Fruit fly (Drosophila melanogaster) whole organism, embryonic: Measurements from ENCODE around the gene ftz.

Experiments
- Atf6 ChIP-seq: fragments of 200-800 bp; sonication (Bioruptor generic); IDR thresholded peaks from 2 replicates; pipeline ENCODE4 v1.3.6; 2022; ENCODE audit warnings: missing biosample characterization, missing genetic modification characterization
- B-H2 ChIP-seq: fragments of 200-800 bp; sonication (Bioruptor generic); optimal IDR thresholded peaks from 2 replicates; lab custom pipeline; 2018; ENCODE audit warnings: missing biosample characterization, mild to moderate bottlenecking, missing genetic modification characterization
- CG10274 ChIP-seq: fragments of 200-800 bp; sonication (Bioruptor generic); optimal IDR thresholded peaks from 3 replicates; lab custom pipeline; 2017; ENCODE audit warnings: missing biosample characterization, mild to moderate bottlenecking, missing genetic modification characterization
- CG11398 ChIP-seq: fragments of 200-800 bp; sonication (Bioruptor generic); optimal IDR thresholded peaks from 2 replicates; lab custom pipeline; 2016; ENCODE audit warnings: missing biosample characterization, missing genetic modification characterization
- CG11723 ChIP-seq: fragments of 200-800 bp; sonication (Bioruptor generic); optimal IDR thresholded peaks from 2 replicates; lab custom pipeline; 2017; ENCODE audit warnings: missing biosample characterization, mild to moderate bottlenecking, missing genetic modification characterization
- CG1233 ChIP-seq: fragments of 200-800 bp; sonication (Bioruptor generic); optimal IDR thresholded peaks from 4 replicates; lab custom pipeline; 2018; ENCODE audit warnings: missing biosample characterization, mild to moderate bottlenecking, missing genetic modification characterization
- CG15696 ChIP-seq: fragments of 200-800 bp; sonication (Bioruptor generic); optimal IDR thresholded peaks from 2 replicates; lab custom pipeline; 2019; ENCODE audit warnings: missing biosample characterization, mild to moderate bottlenecking, missing genetic modification characterization, moderate library complexity
- CG16779 ChIP-seq: fragments of 200-800 bp; sonication (Bioruptor generic); IDR thresholded peaks from 2 replicates; pipeline ENCODE4 v1.3.6; 2022; ENCODE audit warnings: missing biosample characterization, missing genetic modification characterization
- CG16813 ChIP-seq: fragments of 200-800 bp; sonication (Bioruptor generic); IDR thresholded peaks from 3 replicates; pipeline ENCODE4 v1.3.6; 2022; ENCODE audit warnings: missing biosample characterization, missing genetic modification characterization; ENCODE audit not compliant: partially characterized antibody
- CG17385 ChIP-seq: fragments of 200-800 bp; sonication (Bioruptor generic); optimal IDR thresholded peaks from 3 replicates; lab custom pipeline; 2018; ENCODE audit warnings: missing biosample characterization, mild to moderate bottlenecking, missing genetic modification characterization
- CG18764 ChIP-seq: fragments of 200-800 bp; sonication (Bioruptor generic); optimal IDR thresholded peaks from 3 replicates; lab custom pipeline; 2016; ENCODE audit warnings: missing biosample characterization, missing genetic modification characterization
- CG30403 ChIP-seq: fragments of 200-800 bp; sonication (Bioruptor generic); optimal IDR thresholded peaks from 3 replicates; lab custom pipeline; 2016; ENCODE audit warnings: missing biosample characterization, missing genetic modification characterization
- CG33557 ChIP-seq: fragments of 200-800 bp; sonication (Bioruptor generic); optimal IDR thresholded peaks from 2 replicates; lab custom pipeline; 2019; ENCODE audit warnings: missing biosample characterization, mild to moderate bottlenecking, missing genetic modification characterization, moderate library complexity
- CG5180 ChIP-seq: fragments of 200-800 bp; sonication (Bioruptor generic); optimal IDR thresholded peaks from 3 replicates; lab custom pipeline; 2017; ENCODE audit warnings: missing biosample characterization, missing genetic modification characterization, mild to moderate bottlenecking, moderate library complexity, missing genetic modification reagents
- CG6272 ChIP-seq: fragments of 200-800 bp; sonication (Bioruptor generic); IDR thresholded peaks from 2 replicates; pipeline ENCODE4 v1.3.6; 2022; ENCODE audit warnings: missing biosample characterization, missing genetic modification characterization
- CG8359 ChIP-seq: fragments of 200-800 bp; sonication (Bioruptor generic); optimal IDR thresholded peaks from 2 replicates; lab custom pipeline; 2017; ENCODE audit warnings: missing biosample characterization, mild to moderate bottlenecking, missing genetic modification characterization, borderline replicate concordance
- CG8944 ChIP-seq: fragments of 200-800 bp; sonication (Bioruptor generic); optimal IDR thresholded peaks from 3 replicates; lab custom pipeline; 2016; ENCODE audit warnings: missing biosample characterization, missing genetic modification characterization
- CG9437 ChIP-seq: fragments of 200-800 bp; sonication (Bioruptor generic); optimal IDR thresholded peaks from 2 replicates; lab custom pipeline; 2018; ENCODE audit warnings: missing biosample characterization, mild to moderate bottlenecking, missing genetic modification characterization
- CG9797 ChIP-seq: fragments of 200-800 bp; sonication (Bioruptor generic); optimal IDR thresholded peaks from 3 replicates; lab custom pipeline; 2018; ENCODE audit warnings: missing biosample characterization, mild to moderate bottlenecking, missing genetic modification characterization
- CTCF ChIP-seq: fragments of 200-800 bp; sonication (Bioruptor generic); optimal IDR thresholded peaks from 2 replicates; lab custom pipeline; 2017; ENCODE audit warnings: missing biosample characterization, mild to moderate bottlenecking, missing genetic modification characterization, moderate library complexity
- Camta ChIP-seq: fragments of 200-800 bp; sonication (Bioruptor generic); optimal IDR thresholded peaks from 2 replicates; lab custom pipeline; 2016; ENCODE audit warnings: missing biosample characterization, missing genetic modification characterization
- Dip2 ChIP-seq: fragments of 200-800 bp; sonication (Bioruptor generic); IDR thresholded peaks from 2 replicates; pipeline ENCODE4 v1.3.6; 2022; ENCODE audit warnings: missing biosample characterization, missing genetic modification characterization
- E2f1 ChIP-seq: fragments of 200-800 bp; sonication (Bioruptor generic); IDR thresholded peaks from 2 replicates; pipeline ENCODE4 v1.3.6; 2022; ENCODE audit warnings: missing biosample characterization, missing genetic modification characterization
- ERR ChIP-seq: fragments of 200-800 bp; sonication (Bioruptor generic); optimal IDR thresholded peaks from 2 replicates; lab custom pipeline; 2016; ENCODE audit warnings: missing biosample characterization, missing genetic modification characterization
- Fer2 ChIP-seq: fragments of 200-800 bp; sonication (Bioruptor generic); optimal IDR thresholded peaks from 2 replicates; lab custom pipeline; 2018; ENCODE audit warnings: missing biosample characterization, mild to moderate bottlenecking, missing genetic modification characterization, moderate library complexity
- Hr39 ChIP-seq: fragments of >200 bp; optimal IDR thresholded peaks from 2 replicates; lab custom pipeline; 2017
- Hsf ChIP-seq: fragments of 200-800 bp; sonication (Bioruptor generic); optimal IDR thresholded peaks from 3 replicates; lab custom pipeline; 2016; ENCODE audit warnings: missing biosample characterization, missing genetic modification characterization
- MBD-R2 ChIP-seq: fragments of 200-800 bp; sonication (Bioruptor generic); IDR thresholded peaks from 2 replicates; pipeline ENCODE4 v1.3.6; 2022; ENCODE audit warnings: missing biosample characterization, missing genetic modification characterization
- Myb ChIP-seq: fragments of 200-800 bp; sonication (Bioruptor generic); optimal IDR thresholded peaks from 2 replicates; lab custom pipeline; 2016; ENCODE audit warnings: missing biosample characterization, missing genetic modification characterization
- NC2β ChIP-seq: fragments of 200-800 bp; sonication (Bioruptor generic); optimal IDR thresholded peaks from 2 replicates; lab custom pipeline; 2016; ENCODE audit warnings: missing biosample characterization, missing genetic modification characterization
- Oli ChIP-seq: fragments of 200-800 bp; sonication (Bioruptor generic); optimal IDR thresholded peaks from 2 replicates; lab custom pipeline; 2018; ENCODE audit warnings: missing biosample characterization, mild to moderate bottlenecking, missing genetic modification characterization, moderate library complexity
- Poxn ChIP-seq: fragments of 200-800 bp; sonication (Bioruptor generic); IDR thresholded peaks from 2 replicates; pipeline ENCODE4 v1.3.6; 2022; ENCODE audit warnings: missing biosample characterization, missing genetic modification characterization
- Scr ChIP-seq: fragments of 200-800 bp; sonication (Bioruptor generic); IDR thresholded peaks from 2 replicates; pipeline ENCODE4 v1.3.6; 2022; ENCODE audit warnings: missing biosample characterization, missing genetic modification characterization; ENCODE audit not compliant: partially characterized antibody
- Sox100B ChIP-seq: fragments of 200-800 bp; sonication (Bioruptor generic); optimal IDR thresholded peaks from 3 replicates; lab custom pipeline; 2018; ENCODE audit warnings: missing biosample characterization, mild to moderate bottlenecking, missing genetic modification characterization
- Taf1 ChIP-seq: fragments of 200-800 bp; sonication (Bioruptor generic); IDR thresholded peaks from 2 replicates; pipeline ENCODE4 v1.3.6; 2022; ENCODE audit warnings: missing biosample characterization, missing genetic modification characterization
- abd-A ChIP-seq: fragments of 200-800 bp; sonication (Bioruptor generic); optimal IDR thresholded peaks from 3 replicates; lab custom pipeline; 2019; ENCODE audit warnings: missing biosample characterization, mild to moderate bottlenecking, missing genetic modification characterization, moderate library complexity
- al ChIP-seq: fragments of 200-800 bp; sonication (Bioruptor generic); IDR thresholded peaks from 2 replicates; pipeline ENCODE4 v1.3.6; 2022; ENCODE audit warnings: missing biosample characterization, missing genetic modification characterization
- bowl ChIP-seq: fragments of 200-800 bp; sonication (Bioruptor generic); IDR thresholded peaks from 2 replicates; pipeline ENCODE4 v1.3.6; 2022; ENCODE audit warnings: missing biosample characterization, missing genetic modification characterization
- danr ChIP-seq: fragments of 200-800 bp; sonication (Bioruptor generic); IDR thresholded peaks from 2 replicates; pipeline ENCODE4 v1.3.6; 2022; ENCODE audit warnings: missing biosample characterization, missing genetic modification characterization
- eve ChIP-seq, 2 experiments: fragments of >200 bp; optimal IDR thresholded peaks; 2 replicates each; lab custom pipeline; 2017; ENCODE audit warnings: missing biosample characterization in 2 of 2, missing genetic modification characterization in 2 of 2
- grn ChIP-seq: fragments of 200-800 bp; sonication (Bioruptor generic); optimal IDR thresholded peaks from 3 replicates; lab custom pipeline; 2017; ENCODE audit warnings: missing biosample characterization, missing genetic modification characterization
- ham ChIP-seq: fragments of 200-800 bp; sonication (Bioruptor generic); IDR thresholded peaks from 2 replicates; pipeline ENCODE4 v1.3.6; 2022; ENCODE audit warnings: missing biosample characterization, missing genetic modification characterization
- hbn ChIP-seq: fragments of 200-800 bp; sonication (Bioruptor generic); IDR thresholded peaks from 2 replicates; pipeline ENCODE4 v1.3.6; 2022; ENCODE audit warnings: missing biosample characterization, missing genetic modification characterization; ENCODE audit not compliant: partially characterized antibody
- hth ChIP-seq: fragments of >200 bp; optimal IDR thresholded peaks from 2 replicates; lab custom pipeline; 2017; ENCODE audit warnings: inconsistent platforms
- kah ChIP-seq: fragments of 200-800 bp; sonication (Bioruptor generic); optimal IDR thresholded peaks from 2 replicates; lab custom pipeline; 2018; ENCODE audit warnings: missing biosample characterization, mild to moderate bottlenecking, missing genetic modification characterization
- klu ChIP-seq: fragments of 200-800 bp; sonication (Bioruptor generic); IDR thresholded peaks from 2 replicates; pipeline ENCODE4 v1.3.6; 2022; ENCODE audit warnings: missing biosample characterization, missing genetic modification characterization
- org-1 ChIP-seq: fragments of 200-800 bp; sonication (Bioruptor generic); optimal IDR thresholded peaks from 2 replicates; lab custom pipeline; 2017; ENCODE audit warnings: missing biosample characterization, missing genetic modification characterization
- pb ChIP-seq: fragments of 200-800 bp; sonication (Bioruptor generic); optimal IDR thresholded peaks from 3 replicates; lab custom pipeline; 2016; ENCODE audit warnings: missing biosample characterization, missing genetic modification characterization
- slp2 ChIP-seq: fragments of 200-800 bp; sonication (Bioruptor generic); optimal IDR thresholded peaks from 2 replicates; lab custom pipeline; 2016; ENCODE audit warnings: missing biosample characterization, missing genetic modification characterization
- tup ChIP-seq: fragments of 200-800 bp; sonication (Bioruptor generic); optimal IDR thresholded peaks from 2 replicates; lab custom pipeline; 2016; ENCODE audit warnings: missing biosample characterization, mild to moderate bottlenecking, missing genetic modification characterization, moderate library complexity
- vvl ChIP-seq: fragments of 200-800 bp; sonication (Bioruptor generic); IDR thresholded peaks from 2 replicates; pipeline ENCODE4 v1.3.6; 2022; ENCODE audit warnings: missing biosample characterization, missing genetic modification characterization
- zen ChIP-seq: fragments of 200-800 bp; sonication (Bioruptor generic); optimal IDR thresholded peaks from 3 replicates; lab custom pipeline; 2018; ENCODE audit warnings: missing biosample characterization, mild to moderate bottlenecking, missing genetic modification characterization, moderate library complexity
- zen2 ChIP-seq: fragments of 200-800 bp; sonication (Bioruptor generic); IDR thresholded peaks from 3 replicates; pipeline ENCODE4 v1.3.6; 2022; ENCODE audit warnings: missing biosample characterization, missing genetic modification characterization; ENCODE audit not compliant: partially characterized antibody

The ftz gene

dm6 chr3R:6903289-6903791 lies 39.2 kb downstream of the ftz start (continued):
- TF ChIP-seq CG17385 (peak; percentile 69), MBD-R2 (no peak), CG10274 (no peak), Scr (GFP tag; lab: Robert Waterston, UW) (no peak), CG15696 (tag; lab: Kevin White, UChicago) (peak; percentile 89), CG9797 (GFP tag; lab: Kevin White, UChicago) (no peak), Sox100B (GFP tag; lab: Kevin White, UChicago) (peak; percentile 83), CG33557 (GFP tag; lab: Kevin White, UChicago) (peak; percentile 83), kah (GFP tag; lab: Kevin White, UChicago) (peak; percentile 32), al (GFP tag; lab: Robert Waterston, UW) (no peak), CG8359 (GFP tag; lab: Kevin White, UChicago) (peak; percentile 44), ham (GFP tag; lab: Robert Waterston, UW) (no peak), CG11398 (GFP tag; lab: Kevin White, UChicago) (no peak), Hsf (GFP tag; lab: Kevin White, UChicago) (peak; percentile 20), abd-A (no peak), CG6272 (GFP tag; lab: Robert Waterston, UW) (no peak), eve (GFP tag; optimal IDR thresholded peaks at IDR 0.05; lab: Kevin White, UChicago) (peak in 1 of 2 experiments; percentile 84), CTCF (GFP tag; lab: Kevin White, UChicago) (no peak), danr (0 out of 2 replicates have a peak, but pooled peaks have one; percentile 23), zen (tag; lab: Kevin White, UChicago) (peak; percentile 76), Fer2 (tag; lab: Kevin White, UChicago) (no peak), CG11723 (GFP tag; lab: Kevin White, UChicago) (no peak), CG9437 (GFP tag; lab: Kevin White, UChicago) (peak; percentile 69), grn (GFP tag; lab: Kevin White, UChicago) (no peak), hbn (GFP tag; lab: Robert Waterston, UW) (no peak), E2f1 (GFP tag; lab: Robert Waterston, UW) (peak; percentile 40), CG16779 (GFP tag; lab: Robert Waterston, UW) (no peak), Poxn (GFP tag; lab: Robert Waterston, UW) (no peak), ERR (no peak), CG1233 (peak; percentile 70), NC2β (GFP tag; lab: Kevin White, UChicago) (no peak), Oli (tag; lab: Kevin White, UChicago) (peak; percentile 78), CG30403 (GFP tag; lab: Kevin White, UChicago) (peak; percentile 71), CG8944 (GFP tag; lab: Kevin White, UChicago) (no peak), Camta (peak; percentile 12), hth (peak; percentile 76), CG16813 (GFP tag; lab: Robert Waterston, UW) (no peak), pb (GFP tag; lab: Kevin White, UChicago) (no peak), Dip2 (GFP tag; lab: Robert Waterston, UW) (no peak), tup (no peak), Atf6 (no peak; the same call in 1 of the 2 replicates), org-1 (GFP tag; lab: Kevin White, UChicago) (peak; percentile 60), Taf1 (no peak), Hr39 (lab: Kevin White, UChicago) (no peak), CG5180 (peak; percentile 47), B-H2 (GFP tag; lab: Kevin White, UChicago) (no peak), bowl (GFP tag; lab: Robert Waterston, UW) (no peak), slp2 (GFP tag; lab: Kevin White, UChicago) (no peak), klu (GFP tag; lab: Robert Waterston, UW) (no peak; the same call in 1 of the 2 replicates), vvl (GFP tag; lab: Robert Waterston, UW) (no peak), zen2 (GFP tag; lab: Robert Waterston, UW) (no peak), CG18764 (peak; percentile 58), Myb (GFP tag; lab: Kevin White, UChicago) (no peak)
